Worm (Caenorhabditis elegans): Measurements from ENCODE around the gene C42C1.8.
A peak's percentile ranks its signal among the peaks of the same experiment; 100 is the strongest.

The C42C1.8 gene

DNA sequence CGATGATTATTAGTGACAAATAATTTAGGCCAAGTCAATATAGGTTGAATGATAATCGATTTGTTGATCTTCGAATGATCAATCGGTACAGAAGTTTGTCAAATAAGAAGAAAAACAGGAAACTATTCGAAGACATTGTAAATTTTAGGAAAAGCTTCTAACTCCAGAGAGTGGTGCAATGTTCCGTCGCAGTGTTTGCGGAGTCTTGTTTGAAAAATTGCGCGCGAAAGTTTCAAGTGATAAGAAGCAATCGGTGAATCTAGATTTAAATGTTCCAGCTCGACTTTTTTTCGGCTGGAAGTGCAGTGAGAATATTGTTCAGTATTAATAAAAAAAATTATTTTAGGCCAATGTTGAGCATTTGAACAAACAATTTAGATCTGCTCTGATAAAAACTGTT, 43.9 kb downstream of the C42C1.8 start:
- TF ChIP-seq nhr-23 (tag; optimal IDR thresholded peaks at IDR 0.05) (no peak), unc-62 (GFP tag; optimal IDR thresholded peaks at IDR 0.05) (no peak), lin-13 (GFP tag; optimal IDR thresholded peaks at IDR 0.05) (no peak), nhr-129 (tag; optimal IDR thresholded peaks at IDR 0.05) (peak; percentile 17), fos-1 (tag; optimal IDR thresholded peaks at IDR 0.05) (no peak), ztf-4 (tag; optimal IDR thresholded peaks at IDR 0.05) (no peak), Y55F3AM.14 (GFP tag; optimal IDR thresholded peaks at IDR 0.05) (no peak), nhr-11 (tag; optimal IDR thresholded peaks at IDR 0.05) (no peak), ceh-82 (tag; optimal IDR thresholded peaks at IDR 0.05) (no peak), peb-1 (tag; optimal IDR thresholded peaks at IDR 0.05) (no peak), sma-3 (GFP tag; optimal IDR thresholded peaks at IDR 0.05) (no peak), gmeb-1 (tag; optimal IDR thresholded peaks at IDR 0.05) (peak; percentile 65), skn-1 (tag; optimal IDR thresholded peaks at IDR 0.05) (no peak), elt-3 (tag; optimal IDR thresholded peaks at IDR 0.05) (no peak), unc-55 (GFP tag; optimal IDR thresholded peaks at IDR 0.05) (peak; percentile 34), lsy-2 (tag; optimal IDR thresholded peaks at IDR 0.05) (peak in 1 of 2 experiments; percentile 46), lin-39 (tag; optimal IDR thresholded peaks at IDR 0.05) (no peak)

DNA sequence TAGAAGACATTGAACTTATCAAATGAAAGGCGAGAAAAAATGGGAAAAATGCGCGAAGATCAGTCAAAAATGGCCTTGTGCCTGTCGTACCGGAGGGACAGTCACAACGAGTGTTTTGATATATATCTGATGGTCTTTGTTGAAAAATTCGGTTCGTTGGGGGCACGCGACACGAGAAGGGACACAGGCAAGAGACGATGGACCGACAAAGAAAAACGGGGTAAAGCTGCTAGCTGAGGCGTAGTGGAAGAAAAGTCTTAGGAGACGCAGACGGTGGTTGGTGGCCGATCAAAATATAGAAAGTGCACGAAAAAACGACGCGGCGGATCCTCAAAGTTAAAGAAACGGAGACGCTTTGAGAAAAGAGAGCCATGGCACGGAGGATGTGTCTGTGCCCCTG, 44.4 kb downstream of the C42C1.8 start:
- peak; percentile 90 for TF ChIP-seq nhr-129 (tag; optimal IDR thresholded peaks at IDR 0.05)
- TF ChIP-seq sem-4 (tag; optimal IDR thresholded peaks at IDR 0.05): no peak
- peak; percentile 43 for TF ChIP-seq sma-9 (GFP tag; optimal IDR thresholded peaks at IDR 0.05)
- no peak for TF ChIP-seq sma-9 (tag; optimal IDR thresholded peaks at IDR 0.05)
- TF ChIP-seq unc-39 (tag; optimal IDR thresholded peaks at IDR 0.05): no peak
- TF ChIP-seq ama-1 (optimal IDR thresholded peaks at IDR 0.05): no peak
- no peak for TF ChIP-seq gmeb-1 (tag; optimal IDR thresholded peaks at IDR 0.05)
- TF ChIP-seq Y55F3AM.14 (GFP tag; optimal IDR thresholded peaks at IDR 0.05): no peak
- peak in 1 of 2 experiments; percentile 2 for TF ChIP-seq lsy-2 (tag; optimal IDR thresholded peaks at IDR 0.05)
- no peak for TF ChIP-seq mbf-1 (tag; optimal IDR thresholded peaks at IDR 0.05)
- no peak for TF ChIP-seq lin-13 (GFP tag; optimal IDR thresholded peaks at IDR 0.05)
- TF ChIP-seq unc-55 (GFP tag; optimal IDR thresholded peaks at IDR 0.05): peak; percentile 39
- TF ChIP-seq mab-5 (tag; optimal IDR thresholded peaks at IDR 0.05): no peak
- no peak for TF ChIP-seq aly-2 (tag; optimal IDR thresholded peaks at IDR 0.05)
- no peak for TF ChIP-seq peb-1 (tag; optimal IDR thresholded peaks at IDR 0.05)
- TF ChIP-seq nhr-237 (tag; optimal IDR thresholded peaks at IDR 0.05): no peak
- TF ChIP-seq sma-3 (GFP tag; optimal IDR thresholded peaks at IDR 0.05): no peak
- TF ChIP-seq ztf-4 (tag; optimal IDR thresholded peaks at IDR 0.05): no peak
- TF ChIP-seq skn-1 (tag; optimal IDR thresholded peaks at IDR 0.05): no peak
- no peak for TF ChIP-seq elt-3 (tag; optimal IDR thresholded peaks at IDR 0.05)
- peak; percentile 54 for TF ChIP-seq F13H6.1 (tag; optimal IDR thresholded peaks at IDR 0.05)
- TF ChIP-seq ztf-11 (tag; optimal IDR thresholded peaks at IDR 0.05): no peak
- TF ChIP-seq lin-39 (tag; optimal IDR thresholded peaks at IDR 0.05): no peak
- no peak for TF ChIP-seq nhr-21 (tag; optimal IDR thresholded peaks at IDR 0.05)
- TF ChIP-seq ceh-82 (tag; optimal IDR thresholded peaks at IDR 0.05): no peak
- TF ChIP-seq C34F6.9 (tag; optimal IDR thresholded peaks at IDR 0.05): peak; percentile 17
- TF ChIP-seq nhr-6 (tag; optimal IDR thresholded peaks at IDR 0.05): no peak
- TF ChIP-seq lin-11 (tag; optimal IDR thresholded peaks at IDR 0.05): peak; percentile 24
- TF ChIP-seq nhr-25 (tag; optimal IDR thresholded peaks at IDR 0.05): peak; percentile 28
- peak in 1 of 2 experiments; percentile 22 for TF ChIP-seq mdl-1 (tag; optimal IDR thresholded peaks at IDR 0.05)
- no peak for TF ChIP-seq alr-1 (tag; optimal IDR thresholded peaks at IDR 0.05)

DNA sequence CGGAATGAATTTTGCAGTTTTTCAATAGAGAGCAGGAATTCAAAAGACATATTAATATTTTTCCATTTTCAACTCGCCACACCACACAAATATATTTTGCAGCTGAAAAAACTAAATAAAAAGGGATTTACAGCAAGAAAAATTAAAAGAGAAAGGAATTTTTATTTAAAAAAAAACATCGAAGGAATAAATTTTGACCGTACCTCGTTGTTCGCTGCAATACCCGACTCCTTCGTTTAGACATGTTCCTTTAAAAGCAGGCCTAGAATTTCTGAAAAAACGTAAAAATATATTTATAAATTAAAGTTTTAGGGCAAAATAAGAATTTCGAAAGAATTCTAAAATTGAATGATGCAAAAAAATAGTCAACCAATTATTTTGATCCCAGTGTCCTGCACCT, 45.0 kb downstream of the C42C1.8 start, which contains the start of gene F19B6.1:
Gene F19B6.1, minus strand, starts transcription at position 278 of the 400 bp plus-strand sequence.
- no peak for TF ChIP-seq ztf-1 (GFP tag; conservative IDR thresholded peaks at IDR 0.05)
- TF ChIP-seq gmeb-1 (tag; optimal IDR thresholded peaks at IDR 0.05): no peak
- no peak for TF ChIP-seq Y55F3AM.14 (GFP tag; optimal IDR thresholded peaks at IDR 0.05)
- no peak for TF ChIP-seq R02D3.7 (tag; optimal IDR thresholded peaks at IDR 0.05)
- no peak for TF ChIP-seq peb-1 (tag; optimal IDR thresholded peaks at IDR 0.05)
- no peak for TF ChIP-seq snpc-4 (tag; optimal IDR thresholded peaks at IDR 0.05)
- no peak for TF ChIP-seq egl-27 (tag; optimal IDR thresholded peaks at IDR 0.05)
- no peak for TF ChIP-seq aly-2 (tag; optimal IDR thresholded peaks at IDR 0.05)
- TF ChIP-seq lin-11 (tag; optimal IDR thresholded peaks at IDR 0.05): no peak

Data from whole organism, L2 larva.